Fruit fly (Drosophila melanogaster) whole organism, embryonic: Measurements from ENCODE around the gene Gk1.

Experiments
- Adf1 ChIP-seq: fragments of 200-800 bp; sonication (Bioruptor generic); IDR thresholded peaks from 2 replicates; pipeline ENCODE4 v1.3.6; 2022; ENCODE audit warnings: missing biosample characterization, missing genetic modification characterization
- Antp ChIP-seq: fragments of 200-800 bp; sonication (Bioruptor generic); optimal IDR thresholded peaks from 3 replicates; lab custom pipeline; 2016; ENCODE audit warnings: missing biosample characterization, missing genetic modification characterization
- Bgb ChIP-seq: fragments of 200-800 bp; sonication (Bioruptor generic); IDR thresholded peaks from 2 replicates; pipeline ENCODE4 v1.3.6; 2022; ENCODE audit warnings: missing biosample characterization, missing genetic modification characterization; ENCODE audit not compliant: partially characterized antibody
- CG1024 ChIP-seq: fragments of 200-800 bp; sonication (Bioruptor generic); IDR thresholded peaks from 2 replicates; pipeline ENCODE4 v1.3.6; 2022; ENCODE audit warnings: missing biosample characterization, missing genetic modification characterization
- CG10274 ChIP-seq: fragments of 200-800 bp; sonication (Bioruptor generic); optimal IDR thresholded peaks from 3 replicates; lab custom pipeline; 2017; ENCODE audit warnings: missing biosample characterization, mild to moderate bottlenecking, missing genetic modification characterization
- CG11398 ChIP-seq: fragments of 200-800 bp; sonication (Bioruptor generic); optimal IDR thresholded peaks from 2 replicates; lab custom pipeline; 2016; ENCODE audit warnings: missing biosample characterization, missing genetic modification characterization
- CG12659 ChIP-seq: fragments of 200-800 bp; sonication (Bioruptor generic); optimal IDR thresholded peaks from 3 replicates; lab custom pipeline; 2017; ENCODE audit warnings: mild to moderate bottlenecking, missing biosample characterization, missing genetic modification reagents, missing genetic modification characterization
- CG12744 ChIP-seq: fragments of 200-800 bp; sonication (Bioruptor generic); optimal IDR thresholded peaks from 2 replicates; lab custom pipeline; 2016; ENCODE audit warnings: missing biosample characterization, missing genetic modification characterization
- CG13123 ChIP-seq: fragments of 200-800 bp; sonication (Bioruptor generic); optimal IDR thresholded peaks from 2 replicates; lab custom pipeline; 2016; ENCODE audit warnings: missing biosample characterization, missing genetic modification characterization
- CG31224 ChIP-seq: fragments of 200-800 bp; sonication (Bioruptor generic); IDR thresholded peaks from 2 replicates; pipeline ENCODE4 v1.3.6; 2022; ENCODE audit warnings: missing biosample characterization, missing genetic modification characterization
- CG4360 ChIP-seq: fragments of 200-800 bp; sonication (Bioruptor generic); IDR thresholded peaks from 2 replicates; pipeline ENCODE4 v1.3.6; 2022; ENCODE audit warnings: missing biosample characterization, missing genetic modification characterization
- CG4730 ChIP-seq: fragments of 200-800 bp; sonication (Bioruptor generic); IDR thresholded peaks from 2 replicates; pipeline ENCODE4 v1.3.6; 2022; ENCODE audit warnings: missing biosample characterization, missing genetic modification characterization
- CG5953 ChIP-seq: fragments of 200-800 bp; sonication (Bioruptor generic); IDR thresholded peaks from 2 replicates; pipeline ENCODE4 v1.3.6; 2022; ENCODE audit warnings: missing biosample characterization, missing genetic modification characterization
- CG6854 ChIP-seq: fragments of 200-800 bp; sonication (Bioruptor generic); optimal IDR thresholded peaks from 3 replicates; lab custom pipeline; 2017; ENCODE audit warnings: missing biosample characterization, mild to moderate bottlenecking, missing genetic modification characterization
- CG7963 ChIP-seq: fragments of 200-800 bp; sonication (Bioruptor generic); IDR thresholded peaks from 3 replicates; pipeline ENCODE4 v1.3.6; 2022; ENCODE audit warnings: missing biosample characterization, missing genetic modification characterization; ENCODE audit not compliant: partially characterized antibody
- CG9437 ChIP-seq: fragments of 200-800 bp; sonication (Bioruptor generic); optimal IDR thresholded peaks from 2 replicates; lab custom pipeline; 2018; ENCODE audit warnings: missing biosample characterization, mild to moderate bottlenecking, missing genetic modification characterization
- ERR ChIP-seq: fragments of 200-800 bp; sonication (Bioruptor generic); optimal IDR thresholded peaks from 2 replicates; lab custom pipeline; 2016; ENCODE audit warnings: missing biosample characterization, missing genetic modification characterization
- Gug ChIP-seq: fragments of 200-800 bp; sonication (Bioruptor generic); IDR thresholded peaks from 4 replicates; pipeline ENCODE4 v1.3.6; 2022; ENCODE audit warnings: missing biosample characterization, missing genetic modification characterization
- HLH3B ChIP-seq: fragments of 200-800 bp; sonication (Bioruptor generic); IDR thresholded peaks from 2 replicates; pipeline ENCODE4 v1.3.6; 2022; ENCODE audit warnings: missing biosample characterization, missing genetic modification characterization
- HLH4C ChIP-seq: fragments of 200-800 bp; sonication (Bioruptor generic); IDR thresholded peaks from 3 replicates; pipeline ENCODE4 v1.3.6; 2022; ENCODE audit warnings: missing biosample characterization, missing genetic modification characterization; ENCODE audit not compliant: partially characterized antibody
- Hand ChIP-seq: fragments of 200-800 bp; sonication (Bioruptor generic); optimal IDR thresholded peaks from 2 replicates; lab custom pipeline; 2017; ENCODE audit warnings: mild to moderate bottlenecking, missing biosample characterization, missing genetic modification reagents, missing genetic modification characterization
- Hmx ChIP-seq: fragments of 200-800 bp; sonication (Bioruptor generic); optimal IDR thresholded peaks from 2 replicates; lab custom pipeline; 2016; ENCODE audit warnings: missing biosample characterization, missing genetic modification characterization
- MTF-1 ChIP-seq: fragments of 200-800 bp; sonication (Bioruptor generic); optimal IDR thresholded peaks from 2 replicates; lab custom pipeline; 2018; ENCODE audit warnings: missing biosample characterization, mild to moderate bottlenecking, missing genetic modification characterization, borderline replicate concordance
- Max ChIP-seq: fragments of 200-800 bp; sonication (Bioruptor generic); optimal IDR thresholded peaks from 2 replicates; lab custom pipeline; 2016; ENCODE audit warnings: missing biosample characterization, mild to moderate bottlenecking, missing genetic modification characterization
- Meics ChIP-seq: fragments of 200-800 bp; sonication (Bioruptor generic); optimal IDR thresholded peaks from 2 replicates; lab custom pipeline; 2017; ENCODE audit warnings: missing biosample characterization, mild to moderate bottlenecking, missing genetic modification characterization
- NC2α ChIP-seq: fragments of 200-800 bp; sonication (Bioruptor generic); optimal IDR thresholded peaks from 2 replicates; lab custom pipeline; 2016; ENCODE audit warnings: missing biosample characterization, missing genetic modification characterization
- Ssrp ChIP-seq: fragments of 200-800 bp; sonication (Bioruptor generic); optimal IDR thresholded peaks from 2 replicates; lab custom pipeline; 2018; ENCODE audit warnings: missing biosample characterization, mild to moderate bottlenecking, missing genetic modification characterization, moderate library complexity
- ara ChIP-seq: fragments of 200-800 bp; sonication (Bioruptor generic); IDR thresholded peaks from 2 replicates; pipeline ENCODE4 v1.3.6; 2022; ENCODE audit warnings: missing biosample characterization, missing genetic modification characterization
- ase ChIP-seq: fragments of 200-800 bp; sonication (Bioruptor generic); IDR thresholded peaks from 3 replicates; pipeline ENCODE4 v1.3.6; 2022; ENCODE audit warnings: missing biosample characterization, missing genetic modification characterization
- cas ChIP-seq: fragments of 200-800 bp; sonication (Bioruptor generic); IDR thresholded peaks from 2 replicates; pipeline ENCODE4 v1.3.6; 2022; ENCODE audit warnings: missing biosample characterization, missing genetic modification characterization
- ftz-f1 ChIP-seq: fragments of 200-800 bp; sonication (Bioruptor generic); optimal IDR thresholded peaks from 2 replicates; lab custom pipeline; 2016; ENCODE audit warnings: missing biosample characterization, missing genetic modification characterization
- gro ChIP-seq: fragments of 200-800 bp; sonication (Bioruptor generic); optimal IDR thresholded peaks from 2 replicates; lab custom pipeline; 2016; ENCODE audit warnings: missing biosample characterization, missing genetic modification characterization
- her ChIP-seq: fragments of 200-800 bp; sonication (Bioruptor generic); optimal IDR thresholded peaks from 2 replicates; lab custom pipeline; 2016; ENCODE audit warnings: missing biosample characterization, missing genetic modification characterization
- kah ChIP-seq: fragments of 200-800 bp; sonication (Bioruptor generic); optimal IDR thresholded peaks from 2 replicates; lab custom pipeline; 2018; ENCODE audit warnings: missing biosample characterization, mild to moderate bottlenecking, missing genetic modification characterization
- ken ChIP-seq: fragments of 200-800 bp; sonication (Bioruptor generic); IDR thresholded peaks from 3 replicates; pipeline ENCODE4 v1.3.6; 2022; ENCODE audit warnings: missing biosample characterization, missing genetic modification characterization
- mirr ChIP-seq: fragments of 200-800 bp; sonication (Bioruptor generic); optimal IDR thresholded peaks from 3 replicates; lab custom pipeline; 2018; ENCODE audit warnings: missing biosample characterization, mild to moderate bottlenecking, missing genetic modification characterization
- mld ChIP-seq: fragments of 200-800 bp; sonication (Bioruptor generic); IDR thresholded peaks from 3 replicates; pipeline ENCODE4 v1.3.6; 2022; ENCODE audit warnings: missing biosample characterization, missing genetic modification characterization; ENCODE audit not compliant: partially characterized antibody
- nerfin-1 ChIP-seq: fragments of 200-800 bp; sonication (Bioruptor generic); optimal IDR thresholded peaks from 3 replicates; lab custom pipeline; 2019; ENCODE audit warnings: missing biosample characterization, mild to moderate bottlenecking, missing genetic modification characterization, moderate library complexity
- nerfin-2 ChIP-seq: fragments of 200-800 bp; sonication (Bioruptor generic); IDR thresholded peaks from 2 replicates; pipeline ENCODE4 v1.3.6; 2022; ENCODE audit warnings: missing biosample characterization, missing genetic modification characterization; ENCODE audit not compliant: partially characterized antibody
- odd ChIP-seq: fragments of 200-800 bp; sonication (Bioruptor generic); optimal IDR thresholded peaks from 2 replicates; lab custom pipeline; 2017; ENCODE audit warnings: missing biosample characterization, mild to moderate bottlenecking, missing genetic modification characterization
- pfk ChIP-seq: fragments of 200-800 bp; sonication (Bioruptor generic); optimal IDR thresholded peaks from 2 replicates; lab custom pipeline; 2018; ENCODE audit warnings: missing biosample characterization, mild to moderate bottlenecking, missing genetic modification characterization, moderate library complexity
- pnt ChIP-seq: fragments of 200-800 bp; sonication (Bioruptor generic); optimal IDR thresholded peaks from 3 replicates; lab custom pipeline; 2016; ENCODE audit warnings: missing biosample characterization, missing genetic modification characterization
- salm ChIP-seq: fragments of 200-800 bp; sonication (Bioruptor generic); optimal IDR thresholded peaks from 2 replicates; lab custom pipeline; 2018; ENCODE audit warnings: missing biosample characterization, mild to moderate bottlenecking, missing genetic modification characterization
- tna ChIP-seq: fragments of 200-800 bp; sonication (Bioruptor generic); IDR thresholded peaks from 2 replicates; pipeline ENCODE4 v1.3.6; 2022; ENCODE audit warnings: missing biosample characterization, missing genetic modification characterization; ENCODE audit not compliant: partially characterized antibody
- ttk ChIP-seq: fragments of 200-800 bp; sonication (Bioruptor generic); IDR thresholded peaks from 2 replicates; pipeline ENCODE4 v2.1.2; 2022; ENCODE audit warnings: missing biosample characterization, missing genetic modification characterization
- vnd ChIP-seq: fragments of 200-800 bp; sonication (Bioruptor generic); IDR thresholded peaks from 3 replicates; pipeline ENCODE4 v1.3.6; 2022; ENCODE audit warnings: missing biosample characterization, missing genetic modification characterization; ENCODE audit not compliant: partially characterized antibody
- zfh1 ChIP-seq: fragments of 200-800 bp; sonication (Bioruptor generic); IDR thresholded peaks from 3 replicates; pipeline ENCODE4 v1.3.6; 2022; ENCODE audit warnings: missing biosample characterization, missing genetic modification characterization

Gk1 gene

DNA sequence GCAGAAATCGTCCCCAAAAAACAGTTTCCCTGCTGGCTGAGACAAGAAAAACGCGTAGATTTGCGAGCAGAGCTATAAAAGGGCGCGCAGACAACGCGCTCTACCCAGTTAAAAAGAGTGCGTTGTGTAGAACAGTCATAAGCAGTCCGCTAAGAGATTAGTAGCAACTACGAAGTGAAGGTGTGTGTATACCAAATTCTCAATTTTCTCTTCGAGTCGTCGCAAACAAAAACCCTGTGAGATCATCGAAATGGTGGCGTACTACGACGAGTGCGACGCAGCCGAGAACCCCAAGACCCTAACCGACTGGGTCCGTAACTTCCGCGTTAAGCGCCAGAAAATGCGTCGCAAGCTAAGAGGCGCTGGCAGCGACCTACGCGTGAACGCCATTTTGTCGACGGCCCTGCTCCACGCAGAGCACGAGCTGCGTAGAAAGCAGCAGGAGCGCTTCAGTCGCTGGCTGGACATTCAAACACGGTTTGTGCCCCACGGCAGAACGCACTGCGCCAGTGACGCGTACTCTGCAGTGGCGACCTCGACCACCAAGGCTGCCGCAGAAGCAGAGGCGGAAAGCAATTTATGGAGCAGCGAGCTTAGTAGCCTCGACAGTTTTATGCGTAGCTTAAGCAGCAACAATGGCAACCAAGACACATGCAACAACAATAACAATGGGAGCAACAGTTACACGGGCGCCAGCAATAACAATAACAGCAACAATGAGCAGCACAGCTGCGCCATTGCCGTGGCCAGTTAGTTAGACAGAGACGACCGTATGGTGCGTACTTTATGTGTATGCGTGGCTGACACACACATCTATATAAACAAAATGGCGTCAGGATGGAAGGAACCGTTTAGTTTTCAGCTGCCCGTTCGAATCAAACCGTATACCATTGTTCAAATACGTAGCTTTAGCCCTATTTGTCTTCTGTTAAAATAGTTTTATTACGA, 18.6 kb upstream of the Gk1 start (continued):
- peak; percentile 38 for TF ChIP-seq Antp (GFP tag; lab: Kevin White, UChicago)
- TF ChIP-seq mirr (GFP tag; lab: Kevin White, UChicago): peak; percentile 31
- TF ChIP-seq zfh1: peak; percentile 57; the same call in 2 of the 3 replicates
- no peak for TF ChIP-seq nerfin-1 (tag; lab: Kevin White, UChicago)
- TF ChIP-seq CG5953: peak; percentile 55; the same call in 1 of the 2 replicates
- TF ChIP-seq kah: no peak
- peak; percentile 47 for TF ChIP-seq gro (GFP tag; lab: Kevin White, UChicago)
- TF ChIP-seq salm (tag; lab: Kevin White, UChicago): peak; percentile 3
- TF ChIP-seq CG4360 (GFP tag; lab: Robert Waterston, UW): peak; percentile 80
- 0 out of 2 replicates have a peak, but pooled peaks have one; percentile 29 for TF ChIP-seq nerfin-2 (GFP tag; lab: Robert Waterston, UW)
- peak; percentile 57 for TF ChIP-seq MTF-1 (GFP tag; lab: Kevin White, UChicago)
- peak; percentile 36 for TF ChIP-seq CG11398 (GFP tag; lab: Kevin White, UChicago)
- TF ChIP-seq CG12659 (GFP tag; lab: Kevin White, UChicago): peak; percentile 20
- peak; percentile 43; the same call in 1 of the 3 replicates for TF ChIP-seq HLH4C (GFP tag; lab: Robert Waterston, UW)
- peak; percentile 11; the same call in 1 of the 2 replicates for TF ChIP-seq HLH3B
- TF ChIP-seq pnt (GFP tag; lab: Kevin White, UChicago): no peak
- TF ChIP-seq Hmx (GFP tag; lab: Kevin White, UChicago): no peak
- TF ChIP-seq tna: 0 out of 2 replicates have a peak, but pooled peaks have one; percentile 11
- peak; percentile 57 for TF ChIP-seq Ssrp (tag; lab: Kevin White, UChicago)
- peak; percentile 32 for TF ChIP-seq CG12744
- peak; percentile 9; the same call in 2 of the 3 replicates for TF ChIP-seq ken (GFP tag; lab: Robert Waterston, UW)
- TF ChIP-seq CG10274 (GFP tag; lab: Kevin White, UChicago): no peak
- no peak for TF ChIP-seq mld (GFP tag; lab: Robert Waterston, UW)
- TF ChIP-seq CG31224 (GFP tag; lab: Robert Waterston, UW): peak; percentile 36; the same call in 1 of the 2 replicates
- peak; percentile 60 for TF ChIP-seq her
- TF ChIP-seq ERR (GFP tag; lab: Kevin White, UChicago): peak; percentile 40
- TF ChIP-seq ttk (GFP tag; lab: Robert Waterston, UW): no peak
- peak; percentile 31 for TF ChIP-seq Meics
- TF ChIP-seq Max (GFP tag; lab: Kevin White, UChicago): no peak
- TF ChIP-seq ftz-f1 (GFP tag; lab: Kevin White, UChicago): peak; percentile 89
- no peak for TF ChIP-seq ase (GFP tag; lab: Robert Waterston, UW)
- TF ChIP-seq Adf1 (GFP tag; lab: Robert Waterston, UW): peak; percentile 73
- TF ChIP-seq CG9437 (GFP tag; lab: Kevin White, UChicago): no peak
- TF ChIP-seq CG7963 (GFP tag; lab: Robert Waterston, UW): no peak
- peak; percentile 1 for TF ChIP-seq Hand (GFP tag; lab: Kevin White, UChicago)
- no peak for TF ChIP-seq CG13123 (GFP tag; lab: Kevin White, UChicago)
- TF ChIP-seq CG1024 (GFP tag; lab: Robert Waterston, UW): peak; percentile 6; the same call in 1 of the 2 replicates
- TF ChIP-seq vnd (GFP tag; lab: Robert Waterston, UW): 0 out of 3 replicates have a peak, but pooled peaks have one; percentile 9
- TF ChIP-seq ara: peak; percentile 44
- peak; percentile 19 for TF ChIP-seq NC2α (GFP tag; lab: Kevin White, UChicago)
- no peak for TF ChIP-seq CG4730 (GFP tag; lab: Robert Waterston, UW)
- peak; percentile 33 for TF ChIP-seq pfk (GFP tag; lab: Kevin White, UChicago)
- TF ChIP-seq Gug: 0 out of 4 replicates have a peak, but pooled peaks have one; percentile 13
- peak; percentile 65 for TF ChIP-seq Bgb (GFP tag; lab: Robert Waterston, UW)
- TF ChIP-seq CG6854: peak; percentile 38
- TF ChIP-seq odd (GFP tag; lab: Kevin White, UChicago): no peak
- peak; percentile 63; the same call in 1 of the 2 replicates for TF ChIP-seq cas (GFP tag; lab: Robert Waterston, UW)
